Worm (Caenorhabditis elegans) whole organism, midembryonic: ENCODE data around the gene fcmt-1.

Experiments
- cog-1 ChIP-seq: sonication (generic microtip); optimal IDR thresholded peaks from 2 replicates; lab custom pipeline; 2016; ENCODE audit warnings: missing genetic modification characterization, missing compliant biosample characterization
- med-1 ChIP-seq: sonication (generic microtip); optimal IDR thresholded peaks from 2 replicates; lab custom pipeline; 2017; ENCODE audit warnings: missing genetic modification characterization, mild to moderate bottlenecking, missing compliant biosample characterization, antibody characterized with exemption, missing genetic modification reagents; ENCODE audit not compliant: insufficient read depth
- ref-1 ChIP-seq: fragments of 200-800 bp; sonication (Bioruptor generic); conservative IDR thresholded peaks from 2 replicates; pipeline ENCODE4 v1.3.6; 2022; ENCODE audit warnings: missing genetic modification reagents, missing genetic modification characterization, missing compliant biosample characterization
- ztf-23 ChIP-seq: fragments of 200-800 bp; sonication (Bioruptor generic); IDR thresholded peaks from 2 replicates; pipeline ENCODE4 v1.3.6; 2022; ENCODE audit warnings: missing genetic modification reagents, missing genetic modification characterization, missing compliant biosample characterization
- ztf-29 ChIP-seq: fragments of 200-800 bp; sonication (Bioruptor generic); IDR thresholded peaks from 2 replicates; pipeline ENCODE4 v1.3.6; 2022; ENCODE audit warnings: missing genetic modification reagents, missing genetic modification characterization, missing compliant biosample characterization

ce11 chrII:11713569-11713968, 4.2 kb upstream of the fcmt-1 start, which contains the start of gene F13D12.10:
- TF ChIP-seq ref-1 (GFP tag; lab: Robert Waterston, UW) (no peak), med-1 (no peak), ztf-23 (GFP tag; lab: Robert Waterston, UW) (no peak), cog-1 (tag; lab: Kevin White, UChicago) (no peak), ztf-29 (GFP tag; lab: Robert Waterston, UW) (no peak)
